Fruit fly (Drosophila melanogaster) whole organism, embryonic: ENCODE measurements around the gene CG44303.

Experiments used
- Atf3 ChIP-seq: fragments of 200-800 bp; sonication (Bioruptor generic); optimal IDR thresholded peaks from 3 replicates; lab custom pipeline; 2016; ENCODE audit warnings: missing biosample characterization, missing genetic modification characterization
- CG1024 ChIP-seq: fragments of 200-800 bp; sonication (Bioruptor generic); IDR thresholded peaks from 2 replicates; pipeline ENCODE4 v1.3.6; 2022; ENCODE audit warnings: missing biosample characterization, missing genetic modification characterization
- CG10321 ChIP-seq: fragments of 200-800 bp; sonication (Bioruptor generic); IDR thresholded peaks from 2 replicates; pipeline ENCODE4 v1.3.6; 2022; ENCODE audit warnings: missing biosample characterization, missing genetic modification characterization
- CG11398 ChIP-seq: fragments of 200-800 bp; sonication (Bioruptor generic); optimal IDR thresholded peaks from 2 replicates; lab custom pipeline; 2016; ENCODE audit warnings: missing biosample characterization, missing genetic modification characterization
- CG14965 ChIP-seq: fragments of 200-800 bp; sonication (Bioruptor generic); optimal IDR thresholded peaks from 2 replicates; lab custom pipeline; 2016; ENCODE audit warnings: missing biosample characterization, missing genetic modification characterization, borderline replicate concordance
- CG15011 ChIP-seq: fragments of 200-800 bp; sonication (Bioruptor generic); optimal IDR thresholded peaks from 3 replicates; lab custom pipeline; 2018; ENCODE audit warnings: missing biosample characterization, mild to moderate bottlenecking, missing genetic modification characterization
- CG15514 ChIP-seq: fragments of 200-800 bp; sonication (Bioruptor generic); optimal IDR thresholded peaks from 3 replicates; lab custom pipeline; 2017; ENCODE audit warnings: missing biosample characterization, missing genetic modification characterization, mild to moderate bottlenecking, moderate library complexity, missing genetic modification reagents
- CG16813 ChIP-seq: fragments of 200-800 bp; sonication (Bioruptor generic); IDR thresholded peaks from 3 replicates; pipeline ENCODE4 v1.3.6; 2022; ENCODE audit warnings: missing biosample characterization, missing genetic modification characterization; ENCODE audit not compliant: partially characterized antibody
- CG17612 ChIP-seq: fragments of 200-800 bp; sonication (Bioruptor generic); IDR thresholded peaks from 2 replicates; pipeline ENCODE4 v1.3.6; 2022; ENCODE audit warnings: missing biosample characterization, missing genetic modification characterization
- CG1832 ChIP-seq: fragments of 200-800 bp; sonication (Bioruptor generic); optimal IDR thresholded peaks from 2 replicates; lab custom pipeline; 2017; ENCODE audit warnings: missing biosample characterization, mild to moderate bottlenecking, missing genetic modification characterization, inconsistent platforms
- CG31441 ChIP-seq: fragments of 200-800 bp; sonication (Bioruptor generic); IDR thresholded peaks from 2 replicates; pipeline ENCODE4 v1.3.6; 2022; ENCODE audit warnings: missing biosample characterization, missing genetic modification characterization
- CG33213 ChIP-seq: fragments of 200-800 bp; sonication (Bioruptor generic); optimal IDR thresholded peaks from 3 replicates; lab custom pipeline; 2016; ENCODE audit warnings: missing biosample characterization, missing genetic modification characterization
- CG7556 ChIP-seq: fragments of 200-800 bp; sonication (Bioruptor generic); optimal IDR thresholded peaks from 2 replicates; lab custom pipeline; 2017; ENCODE audit warnings: missing biosample characterization, mild to moderate bottlenecking, missing genetic modification characterization
- CG8281 ChIP-seq: fragments of 200-800 bp; sonication (Bioruptor generic); optimal IDR thresholded peaks from 2 replicates; lab custom pipeline; 2018; ENCODE audit warnings: missing biosample characterization, mild to moderate bottlenecking, missing genetic modification characterization, moderate library complexity
- CG9932 ChIP-seq: fragments of 200-800 bp; sonication (Bioruptor generic); IDR thresholded peaks from 2 replicates; pipeline ENCODE4 v1.3.6; 2022; ENCODE audit warnings: missing biosample characterization, missing genetic modification characterization
- Chrac-16 ChIP-seq: fragments of 200-800 bp; sonication (Bioruptor generic); optimal IDR thresholded peaks from 3 replicates; lab custom pipeline; 2016; ENCODE audit warnings: missing biosample characterization, missing genetic modification characterization
- CkIIα-i1 ChIP-seq: fragments of 200-800 bp; sonication (Bioruptor generic); IDR thresholded peaks from 2 replicates; pipeline ENCODE4 v1.3.6; 2022; ENCODE audit warnings: missing biosample characterization, missing genetic modification characterization
- Deaf1 ChIP-seq: fragments of 200-800 bp; optimal IDR thresholded peaks from 3 replicates; lab custom pipeline; 2019; ENCODE audit warnings: missing biosample characterization, mild to moderate bottlenecking, missing genetic modification characterization, moderate library complexity
- Dll ChIP-seq: fragments of 200-800 bp; sonication (Bioruptor generic); IDR thresholded peaks from 4 replicates; pipeline ENCODE4 v1.3.6; 2022; ENCODE audit warnings: missing biosample characterization, missing genetic modification characterization; ENCODE audit not compliant: partially characterized antibody
- ERR ChIP-seq: fragments of 200-800 bp; sonication (Bioruptor generic); optimal IDR thresholded peaks from 2 replicates; lab custom pipeline; 2016; ENCODE audit warnings: missing biosample characterization, missing genetic modification characterization
- Ets65A ChIP-seq: fragments of 200-800 bp; sonication (Bioruptor generic); peaks from one replicate; lab custom pipeline; 2016; ENCODE audit warnings: missing biosample characterization, missing genetic modification characterization
- Fer2 ChIP-seq: fragments of 200-800 bp; sonication (Bioruptor generic); optimal IDR thresholded peaks from 2 replicates; lab custom pipeline; 2018; ENCODE audit warnings: missing biosample characterization, mild to moderate bottlenecking, missing genetic modification characterization, moderate library complexity
- H15 ChIP-seq: fragments of 200-800 bp; sonication (Bioruptor generic); IDR thresholded peaks from 3 replicates; pipeline ENCODE4 v1.3.6; 2022; ENCODE audit warnings: missing biosample characterization, missing genetic modification characterization
- Hmx ChIP-seq: fragments of 200-800 bp; sonication (Bioruptor generic); optimal IDR thresholded peaks from 2 replicates; lab custom pipeline; 2016; ENCODE audit warnings: missing biosample characterization, missing genetic modification characterization
- Hsf ChIP-seq: fragments of 200-800 bp; sonication (Bioruptor generic); optimal IDR thresholded peaks from 3 replicates; lab custom pipeline; 2016; ENCODE audit warnings: missing biosample characterization, missing genetic modification characterization
- MTF-1 ChIP-seq: fragments of 200-800 bp; sonication (Bioruptor generic); optimal IDR thresholded peaks from 2 replicates; lab custom pipeline; 2018; ENCODE audit warnings: missing biosample characterization, mild to moderate bottlenecking, missing genetic modification characterization, borderline replicate concordance
- Nf-YA ChIP-seq: fragments of 200-800 bp; sonication (Bioruptor generic); IDR thresholded peaks from 2 replicates; pipeline ENCODE4 v1.3.6; 2022; ENCODE audit warnings: missing biosample characterization, missing genetic modification characterization
- Optix ChIP-seq: fragments of 200-800 bp; sonication (Bioruptor generic); IDR thresholded peaks from 3 replicates; pipeline ENCODE4 v1.3.6; 2022; ENCODE audit warnings: missing biosample characterization, missing genetic modification characterization
- Sox102F ChIP-seq: fragments of 200-800 bp; sonication (Bioruptor generic); optimal IDR thresholded peaks from 2 replicates; lab custom pipeline; 2018; ENCODE audit warnings: missing biosample characterization, mild to moderate bottlenecking, missing genetic modification characterization, moderate library complexity
- Ssrp ChIP-seq: fragments of 200-800 bp; sonication (Bioruptor generic); optimal IDR thresholded peaks from 2 replicates; lab custom pipeline; 2018; ENCODE audit warnings: missing biosample characterization, mild to moderate bottlenecking, missing genetic modification characterization, moderate library complexity
- YL-1 ChIP-seq: fragments of 200-800 bp; sonication (Bioruptor generic); optimal IDR thresholded peaks from 3 replicates; lab custom pipeline; 2017; ENCODE audit warnings: missing biosample characterization, mild to moderate bottlenecking, missing genetic modification characterization
- ara ChIP-seq: fragments of 200-800 bp; sonication (Bioruptor generic); IDR thresholded peaks from 2 replicates; pipeline ENCODE4 v1.3.6; 2022; ENCODE audit warnings: missing biosample characterization, missing genetic modification characterization
- bbx ChIP-seq: fragments of 200-800 bp; sonication (Bioruptor generic); IDR thresholded peaks from 2 replicates; pipeline ENCODE4 v1.3.6; 2022; ENCODE audit warnings: missing biosample characterization, missing genetic modification characterization; ENCODE audit not compliant: partially characterized antibody
- crp ChIP-seq, 2 experiments: fragments of 200-800 bp; sonication (Bioruptor generic); optimal IDR thresholded peaks; 2 replicates in 1 of 2; 3 replicates in 1 of 2; lab custom pipeline; 2017; ENCODE audit warnings: missing biosample characterization in 2 of 2, missing genetic modification characterization in 2 of 2, mild to moderate bottlenecking in 1 of 2, moderate library complexity in 1 of 2
- disco-r ChIP-seq: fragments of 200-800 bp; sonication (Bioruptor generic); optimal IDR thresholded peaks from 2 replicates; lab custom pipeline; 2016; ENCODE audit warnings: missing biosample characterization, missing genetic modification characterization
- fd102C ChIP-seq: fragments of 200-800 bp; sonication (Bioruptor generic); optimal IDR thresholded peaks from 2 replicates; lab custom pipeline; 2018; ENCODE audit warnings: missing biosample characterization, mild to moderate bottlenecking, missing genetic modification characterization, moderate library complexity
- fu2 ChIP-seq: fragments of 200-800 bp; sonication (Bioruptor generic); optimal IDR thresholded peaks from 2 replicates; lab custom pipeline; 2016; ENCODE audit warnings: missing biosample characterization, missing genetic modification characterization
- grau ChIP-seq: fragments of 200-800 bp; optimal IDR thresholded peaks from 3 replicates; lab custom pipeline; 2019; ENCODE audit warnings: missing biosample characterization, mild to moderate bottlenecking, missing genetic modification characterization, moderate library complexity
- hkb ChIP-seq, 2 experiments: fragments of 200-800 bp in 1 of 2; fragments of >200 bp in 1 of 2; sonication (Bioruptor generic) in 1 of 2; IDR thresholded peaks in 1 of 2; optimal IDR thresholded peaks in 1 of 2; 2 replicates each; pipeline versions ENCODE4 v1.3.6 to Lab custom; 2017 to 2022; ENCODE audit warnings: missing biosample characterization in 1 of 2, missing genetic modification characterization in 1 of 2
- luna ChIP-seq: fragments of 200-800 bp; sonication (Bioruptor generic); optimal IDR thresholded peaks from 2 replicates; lab custom pipeline; 2016; ENCODE audit warnings: missing biosample characterization, missing genetic modification characterization
- mld ChIP-seq: fragments of 200-800 bp; sonication (Bioruptor generic); IDR thresholded peaks from 3 replicates; pipeline ENCODE4 v1.3.6; 2022; ENCODE audit warnings: missing biosample characterization, missing genetic modification characterization; ENCODE audit not compliant: partially characterized antibody
- peb ChIP-seq: fragments of 200-800 bp; sonication (Bioruptor generic); IDR thresholded peaks from 2 replicates; pipeline ENCODE4 v1.3.6; 2022; ENCODE audit warnings: missing biosample characterization, missing genetic modification characterization
- pita ChIP-seq: fragments of 200-800 bp; sonication (Bioruptor generic); optimal IDR thresholded peaks from 2 replicates; lab custom pipeline; 2017; ENCODE audit warnings: missing biosample characterization, mild to moderate bottlenecking, missing genetic modification characterization
- salm ChIP-seq: fragments of 200-800 bp; sonication (Bioruptor generic); optimal IDR thresholded peaks from 2 replicates; lab custom pipeline; 2018; ENCODE audit warnings: missing biosample characterization, mild to moderate bottlenecking, missing genetic modification characterization
- scrt ChIP-seq: fragments of 200-800 bp; sonication (Bioruptor generic); optimal IDR thresholded peaks from 2 replicates; lab custom pipeline; 2018; ENCODE audit warnings: missing biosample characterization, mild to moderate bottlenecking, missing genetic modification characterization, moderate library complexity
- ssp ChIP-seq: fragments of 200-800 bp; sonication (Bioruptor generic); IDR thresholded peaks from 2 replicates; pipeline ENCODE4 v1.3.6; 2022; ENCODE audit warnings: missing biosample characterization, missing genetic modification characterization
- tap ChIP-seq: fragments of 200-800 bp; optimal IDR thresholded peaks from 3 replicates; lab custom pipeline; 2019; ENCODE audit warnings: missing biosample characterization, mild to moderate bottlenecking, missing genetic modification characterization, moderate library complexity
- toy ChIP-seq: fragments of 200-800 bp; sonication (Bioruptor generic); IDR thresholded peaks from 2 replicates; pipeline ENCODE4 v1.3.6; 2022; ENCODE audit warnings: missing biosample characterization, missing genetic modification characterization
- wdn ChIP-seq: fragments of 200-800 bp; sonication (Bioruptor generic); IDR thresholded peaks from 2 replicates; pipeline ENCODE4 v1.3.6; 2022; ENCODE audit warnings: missing biosample characterization, missing genetic modification characterization
- zen ChIP-seq: fragments of 200-800 bp; sonication (Bioruptor generic); optimal IDR thresholded peaks from 3 replicates; lab custom pipeline; 2018; ENCODE audit warnings: missing biosample characterization, mild to moderate bottlenecking, missing genetic modification characterization, moderate library complexity

CG44303 gene

DNA sequence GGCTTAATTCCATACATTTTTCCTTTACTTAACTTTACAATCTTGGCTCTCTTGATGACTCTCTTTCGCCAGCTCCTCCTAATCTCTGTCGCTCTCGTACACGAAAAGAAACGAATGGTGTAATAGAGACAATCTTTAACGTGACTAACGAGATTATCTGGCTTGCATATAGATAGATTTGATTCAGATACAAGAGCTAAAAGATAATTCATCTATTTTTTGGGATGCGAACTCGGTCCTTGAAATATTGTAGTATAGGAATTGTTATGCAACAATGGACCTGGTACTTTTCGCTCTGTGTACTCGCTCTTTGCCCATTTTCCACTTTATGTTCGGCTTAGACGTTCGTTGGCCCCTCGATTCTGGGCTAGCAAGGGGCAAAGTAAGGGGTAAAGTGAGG is 24.1 kb upstream of the CG44303 start (continued):
- TF ChIP-seq fu2 (GFP tag; lab: Kevin White, UChicago): peak; percentile 71
- TF ChIP-seq CG8281: peak; percentile 55
- TF ChIP-seq CG9932 (GFP tag; lab: Robert Waterston, UW): peak; percentile 49
- peak; percentile 45; the same call in 1 of the 2 replicates for TF ChIP-seq Nf-YA
- peak; percentile 35 for TF ChIP-seq luna (GFP tag; lab: Kevin White, UChicago)
- peak; percentile 62 for TF ChIP-seq CG15011 (GFP tag; lab: Kevin White, UChicago)
- TF ChIP-seq CG10321 (GFP tag; lab: Robert Waterston, UW): no peak
- TF ChIP-seq Dll (GFP tag; lab: Robert Waterston, UW): no peak
- peak; percentile 19 for TF ChIP-seq MTF-1 (GFP tag; lab: Kevin White, UChicago)
- TF ChIP-seq CG15514 (GFP tag; lab: Kevin White, UChicago): peak; percentile 75
- no peak for TF ChIP-seq mld (GFP tag; lab: Robert Waterston, UW)
- TF ChIP-seq scrt (GFP tag; lab: Kevin White, UChicago): peak; percentile 77
- no peak for TF ChIP-seq toy (GFP tag; lab: Robert Waterston, UW)
- peak; percentile 65 for TF ChIP-seq CG33213 (GFP tag; lab: Kevin White, UChicago)
- no peak for TF ChIP-seq bbx
- peak; percentile 30; the same call in 1 of the 3 replicates for TF ChIP-seq H15
- peak; percentile 65 for TF ChIP-seq ERR
- TF ChIP-seq salm (tag; lab: Kevin White, UChicago): peak; percentile 70
- TF ChIP-seq hkb (optimal IDR thresholded peaks at IDR 0.05; lab: Kevin White, UChicago): no peak
- TF ChIP-seq hkb (GFP tag; IDR thresholded peaks at IDR 0.05; lab: Robert Waterston, UW): peak; percentile 85
- peak; percentile 14 for TF ChIP-seq YL-1
- peak; percentile 40 for TF ChIP-seq Fer2 (tag; lab: Kevin White, UChicago)
- no peak for TF ChIP-seq CG17612
- no peak for TF ChIP-seq CG16813
- TF ChIP-seq tap: peak; percentile 78
- peak; percentile 86 for TF ChIP-seq CG7556
- TF ChIP-seq Atf3 (GFP tag; lab: Kevin White, UChicago): peak; percentile 66
- TF ChIP-seq disco-r (GFP tag; lab: Kevin White, UChicago): peak; percentile 4
- peak; percentile 66 for TF ChIP-seq Ssrp (tag; lab: Kevin White, UChicago)
- TF ChIP-seq Sox102F: peak; percentile 85
- TF ChIP-seq wdn (GFP tag; lab: Robert Waterston, UW): peak; percentile 75
- peak; percentile 27; the same call in 1 of the 2 replicates for TF ChIP-seq peb (GFP tag; lab: Robert Waterston, UW)
- peak; percentile 69 for TF ChIP-seq Chrac-16 (GFP tag; lab: Kevin White, UChicago)
- TF ChIP-seq crp (GFP tag; optimal IDR thresholded peaks at IDR 0.05; lab: Kevin White, UChicago): no peak
- TF ChIP-seq CG1832 (GFP tag; lab: Kevin White, UChicago): no peak
- TF ChIP-seq ssp (GFP tag; lab: Robert Waterston, UW): peak; percentile 63
- TF ChIP-seq CG1024 (GFP tag; lab: Robert Waterston, UW): peak; percentile 34; the same call in 1 of the 2 replicates
- peak; percentile 81 for TF ChIP-seq Hsf (GFP tag; lab: Kevin White, UChicago)
- TF ChIP-seq Hmx: peak; percentile 5
- peak; percentile 97 for TF ChIP-seq Ets65A (GFP tag; lab: Kevin White, UChicago)
- no peak for TF ChIP-seq CkIIα-i1 (GFP tag; lab: Robert Waterston, UW)
- TF ChIP-seq zen: peak; percentile 57
- peak; percentile 65 for TF ChIP-seq CG11398 (GFP tag; lab: Kevin White, UChicago)
- peak; percentile 84 for TF ChIP-seq grau (tag; lab: Kevin White, UChicago)
- no peak for TF ChIP-seq CG14965 (GFP tag; lab: Kevin White, UChicago)
- peak; percentile 80 for TF ChIP-seq Deaf1
- TF ChIP-seq Optix (GFP tag; lab: Robert Waterston, UW): peak; percentile 72
- TF ChIP-seq pita (GFP tag; lab: Kevin White, UChicago): no peak
- no peak for TF ChIP-seq fd102C
- peak; percentile 71 for TF ChIP-seq ara (GFP tag; lab: Robert Waterston, UW)
- TF ChIP-seq CG31441 (GFP tag; lab: Robert Waterston, UW): peak; percentile 84
